Fruit fly (Drosophila melanogaster): ENCODE data around the gene CG12011.

The CG12011 gene

DNA sequence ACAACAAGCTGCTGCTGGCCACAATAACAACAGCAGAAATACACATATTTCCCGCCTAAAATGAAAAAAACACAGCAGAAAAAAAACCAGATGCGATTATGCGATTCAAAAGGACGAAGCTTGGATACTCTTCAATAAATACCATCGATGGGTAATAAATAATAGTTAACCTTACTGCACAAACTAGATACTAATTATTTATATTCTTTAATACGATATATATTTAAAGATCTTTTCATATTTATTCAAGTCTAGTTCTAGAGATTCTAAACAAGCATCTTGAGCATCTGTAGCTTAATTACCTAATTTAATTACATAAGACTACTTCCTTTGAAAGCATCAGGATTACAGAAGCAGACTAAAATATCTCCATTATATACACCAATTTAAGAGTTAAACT, 6.3 kb upstream of the CG12011 start:
- no peak for TF ChIP-seq N (GFP tag; optimal IDR thresholded peaks at IDR 0.05)
- TF ChIP-seq Hnf4 (GFP tag; optimal IDR thresholded peaks at IDR 0.05), result no peak
- TF ChIP-seq Hr78 (GFP tag; optimal IDR thresholded peaks at IDR 0.05), result no peak
- no peak for TF ChIP-seq CG32264 (GFP tag; optimal IDR thresholded peaks at IDR 0.05)
- no peak for TF ChIP-seq foxo (GFP tag; optimal IDR thresholded peaks at IDR 0.05)
- TF ChIP-seq h (GFP tag; optimal IDR thresholded peaks at IDR 0.05), result no peak
- TF ChIP-seq CG9705 (GFP tag; optimal IDR thresholded peaks at IDR 0.05), result no peak
- TF ChIP-seq Vsx2 (GFP tag; optimal IDR thresholded peaks at IDR 0.05; ENCODE audit: partially characterized antibody), result no peak
- no peak for TF ChIP-seq dsf (GFP tag; optimal IDR thresholded peaks at IDR 0.05; ENCODE audit: borderline replicate concordance)
- TF ChIP-seq HLH106 (tag; optimal IDR thresholded peaks at IDR 0.05), result no peak

DNA sequence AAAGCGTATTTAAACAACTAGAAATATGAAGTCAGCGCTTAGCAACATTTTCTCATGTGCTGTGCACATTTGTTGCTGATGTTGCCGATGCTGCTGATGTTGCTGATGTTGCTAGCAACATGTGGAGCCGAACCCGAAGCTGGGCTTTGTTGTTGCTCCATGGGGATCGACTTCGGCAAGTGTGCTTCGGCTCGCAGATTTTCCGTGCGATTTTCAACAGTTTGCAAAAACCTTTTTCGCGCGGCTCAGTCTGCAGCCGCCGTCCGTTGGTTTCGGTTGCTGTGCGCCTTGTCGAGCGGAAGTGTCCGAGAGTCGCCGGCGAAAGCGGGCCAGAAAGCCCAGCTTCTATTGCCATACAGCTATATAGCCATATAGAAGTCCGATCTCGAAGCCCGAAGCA, 5.8 kb upstream of the CG12011 start:
- TF ChIP-seq Rel (GFP tag; optimal IDR thresholded peaks at IDR 0.05) (no peak), Rel (tag; optimal IDR thresholded peaks at IDR 0.05) (no peak), pan (optimal IDR thresholded peaks at IDR 0.05) (no peak), brk (GFP tag; optimal IDR thresholded peaks at IDR 0.05) (no peak), Hr83 (GFP tag; optimal IDR thresholded peaks at IDR 0.05; ENCODE audit: poor library complexity, severe bottlenecking) (no peak), Abd-B (GFP tag; optimal IDR thresholded peaks at IDR 0.05) (no peak)

DNA sequence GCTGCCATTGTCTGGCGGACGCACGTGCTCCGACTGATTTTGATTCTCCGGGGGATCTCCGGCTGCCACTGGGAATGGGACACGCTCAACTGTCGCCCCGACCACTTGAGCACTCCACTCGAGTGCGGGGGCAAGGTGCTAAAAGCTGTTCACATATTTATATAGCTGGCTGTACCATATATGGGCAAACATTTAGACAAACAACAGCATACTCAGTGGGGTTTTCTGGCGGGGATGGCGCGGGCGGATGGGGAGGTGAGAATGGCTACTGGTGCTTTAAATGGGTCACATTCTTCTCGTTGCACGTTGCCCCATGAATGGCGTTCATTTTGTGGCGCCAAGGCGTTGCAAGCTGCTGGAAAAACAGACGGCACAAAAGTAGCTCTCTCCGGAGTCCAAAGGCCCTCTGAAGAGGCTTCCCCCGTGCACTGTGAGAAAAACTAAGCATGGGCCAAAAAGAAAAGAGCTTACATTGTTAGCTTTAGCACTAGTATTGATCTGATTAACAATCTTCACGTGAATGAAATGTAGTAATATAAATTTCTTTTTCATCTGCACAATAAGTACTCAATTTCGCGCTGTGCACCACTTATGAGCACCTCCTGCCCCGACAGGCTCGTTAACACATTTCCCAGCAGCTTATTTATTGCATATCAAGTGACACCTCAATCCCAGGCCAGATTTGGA, 3.5 kb upstream of the CG12011 start:
- no peak for TF ChIP-seq pan (optimal IDR thresholded peaks at IDR 0.05)
- TF ChIP-seq sv (GFP tag; optimal IDR thresholded peaks at IDR 0.05), result no peak
- no peak for TF ChIP-seq CG9705 (GFP tag; optimal IDR thresholded peaks at IDR 0.05)
- TF ChIP-seq dl (GFP tag; optimal IDR thresholded peaks at IDR 0.05; ENCODE audit: insufficient read depth in 1 of 2, partially characterized antibody in 2 of 2), result no peak
- TF ChIP-seq GATAd (GFP tag; optimal IDR thresholded peaks at IDR 0.05), result no peak
- TF ChIP-seq Hr83 (GFP tag; optimal IDR thresholded peaks at IDR 0.05; ENCODE audit: poor library complexity, severe bottlenecking), result peak; percentile 92
- TF ChIP-seq N (GFP tag; optimal IDR thresholded peaks at IDR 0.05), result no peak
- peak; percentile 45 for TF ChIP-seq HLH106 (tag; optimal IDR thresholded peaks at IDR 0.05)
- no peak for TF ChIP-seq Vsx2 (GFP tag; optimal IDR thresholded peaks at IDR 0.05; ENCODE audit: partially characterized antibody)
- no peak for TF ChIP-seq tai (GFP tag; optimal IDR thresholded peaks at IDR 0.05)
- peak; percentile 45 for TF ChIP-seq ey (GFP tag; optimal IDR thresholded peaks at IDR 0.05)
- TF ChIP-seq Sp1 (GFP tag; optimal IDR thresholded peaks at IDR 0.05), result peak; percentile 20
- TF ChIP-seq psq (GFP tag; optimal IDR thresholded peaks at IDR 0.05), result no peak
- no peak for TF ChIP-seq Dfd (GFP tag; optimal IDR thresholded peaks at IDR 0.05)
- TF ChIP-seq usp (GFP tag; optimal IDR thresholded peaks at IDR 0.05), result no peak
- TF ChIP-seq dmrt93B (GFP tag; optimal IDR thresholded peaks at IDR 0.05), result peak; percentile 34
- TF ChIP-seq sage (GFP tag; optimal IDR thresholded peaks at IDR 0.05), result no peak
- TF ChIP-seq jim (GFP tag; optimal IDR thresholded peaks at IDR 0.05), result peak; percentile 14
- no peak for TF ChIP-seq CrebA (GFP tag; optimal IDR thresholded peaks at IDR 0.05; ENCODE audit: borderline replicate concordance)
- no peak for TF ChIP-seq dsf (GFP tag; optimal IDR thresholded peaks at IDR 0.05; ENCODE audit: borderline replicate concordance)
- no peak for TF ChIP-seq CG32264 (GFP tag; optimal IDR thresholded peaks at IDR 0.05)
- no peak for TF ChIP-seq Rel (GFP tag; optimal IDR thresholded peaks at IDR 0.05)
- TF ChIP-seq Rel (tag; optimal IDR thresholded peaks at IDR 0.05), result no peak
- peak; percentile 15 for TF ChIP-seq woc (GFP tag; optimal IDR thresholded peaks at IDR 0.05)
- TF ChIP-seq foxo (GFP tag; optimal IDR thresholded peaks at IDR 0.05), result peak in 1 of 2 experiments; percentile 63
- TF ChIP-seq br (GFP tag; optimal IDR thresholded peaks at IDR 0.05), result peak; percentile 48
- peak; percentile 19 for TF ChIP-seq Hnf4 (GFP tag; optimal IDR thresholded peaks at IDR 0.05)
- TF ChIP-seq rgr (GFP tag; optimal IDR thresholded peaks at IDR 0.05), result peak; percentile 46
- no peak for TF ChIP-seq brk (GFP tag; optimal IDR thresholded peaks at IDR 0.05)
- no peak for TF ChIP-seq Dif (GFP tag; optimal IDR thresholded peaks at IDR 0.05; ENCODE audit: partially characterized antibody)
- no peak for TF ChIP-seq Mio (GFP tag; optimal IDR thresholded peaks at IDR 0.05)
- TF ChIP-seq OdsH (GFP tag; optimal IDR thresholded peaks at IDR 0.05), result peak; percentile 8
- peak; percentile 71 for TF ChIP-seq h (GFP tag; optimal IDR thresholded peaks at IDR 0.05)
- TF ChIP-seq Abd-B (GFP tag; optimal IDR thresholded peaks at IDR 0.05), result no peak
- TF ChIP-seq Hr78 (GFP tag; optimal IDR thresholded peaks at IDR 0.05), result no peak
- no peak for TF ChIP-seq Jra (GFP tag; optimal IDR thresholded peaks at IDR 0.05)
- no peak for TF ChIP-seq lola (GFP tag; optimal IDR thresholded peaks at IDR 0.05)
- TF ChIP-seq fru (GFP tag; optimal IDR thresholded peaks at IDR 0.05), result peak; percentile 51
- no peak for TF ChIP-seq Myc (optimal IDR thresholded peaks at IDR 0.05)

All from whole organism, wandering third instar larva.